Fruit fly (Drosophila melanogaster) whole organism, embryonic: ENCODE results near the gene Aatf.

Experiments
- Antp ChIP-seq: fragments of 200-800 bp; sonication (Bioruptor generic); optimal IDR thresholded peaks from 3 replicates; lab custom pipeline; 2016; ENCODE audit warnings: missing biosample characterization, missing genetic modification characterization
- Atf-2 ChIP-seq: fragments of 200-800 bp; sonication (Bioruptor generic); optimal IDR thresholded peaks from 2 replicates; lab custom pipeline; 2016; ENCODE audit warnings: missing biosample characterization, missing genetic modification characterization
- BtbVII ChIP-seq: fragments of 200-800 bp; sonication (Bioruptor generic); optimal IDR thresholded peaks from 3 replicates; lab custom pipeline; 2017; ENCODE audit warnings: missing biosample characterization, mild to moderate bottlenecking, missing genetic modification characterization
- CG10959 ChIP-seq: fragments of 200-800 bp; sonication (Bioruptor generic); IDR thresholded peaks from 2 replicates; pipeline ENCODE4 v1.3.6; 2022; ENCODE audit warnings: missing biosample characterization, missing genetic modification characterization
- CG11723 ChIP-seq: fragments of 200-800 bp; sonication (Bioruptor generic); optimal IDR thresholded peaks from 2 replicates; lab custom pipeline; 2017; ENCODE audit warnings: missing biosample characterization, mild to moderate bottlenecking, missing genetic modification characterization
- CG12299 ChIP-seq: fragments of 200-800 bp; sonication (Bioruptor generic); optimal IDR thresholded peaks from 2 replicates; lab custom pipeline; 2018; ENCODE audit warnings: missing biosample characterization, mild to moderate bottlenecking, missing genetic modification characterization
- CG12744 ChIP-seq: fragments of 200-800 bp; sonication (Bioruptor generic); optimal IDR thresholded peaks from 2 replicates; lab custom pipeline; 2016; ENCODE audit warnings: missing biosample characterization, missing genetic modification characterization
- CG14860 ChIP-seq: fragments of 200-800 bp; sonication (Bioruptor generic); IDR thresholded peaks from 3 replicates; pipeline ENCODE4 v1.3.6; 2022; ENCODE audit warnings: missing biosample characterization, missing genetic modification characterization; ENCODE audit not compliant: partially characterized antibody
- CG15269 ChIP-seq: fragments of 200-800 bp; sonication (Bioruptor generic); optimal IDR thresholded peaks from 2 replicates; lab custom pipeline; 2018; ENCODE audit warnings: missing biosample characterization, mild to moderate bottlenecking, missing genetic modification characterization, moderate library complexity
- CG15696 ChIP-seq: fragments of 200-800 bp; sonication (Bioruptor generic); optimal IDR thresholded peaks from 2 replicates; lab custom pipeline; 2019; ENCODE audit warnings: missing biosample characterization, mild to moderate bottlenecking, missing genetic modification characterization, moderate library complexity
- CG17359 ChIP-seq: fragments of 200-800 bp; sonication (Bioruptor generic); optimal IDR thresholded peaks from 3 replicates; lab custom pipeline; 2018; ENCODE audit warnings: missing biosample characterization, mild to moderate bottlenecking, missing genetic modification characterization, moderate library complexity
- CG17829 ChIP-seq: fragments of 200-800 bp; optimal IDR thresholded peaks from 2 replicates; lab custom pipeline; 2019; ENCODE audit warnings: missing biosample characterization, mild to moderate bottlenecking, missing genetic modification characterization, moderate library complexity
- CG18262 ChIP-seq: fragments of 200-800 bp; optimal IDR thresholded peaks from 3 replicates; lab custom pipeline; 2019; ENCODE audit warnings: missing biosample characterization, mild to moderate bottlenecking, missing genetic modification characterization, moderate library complexity
- CG42726 ChIP-seq: fragments of 200-800 bp; sonication (Bioruptor generic); IDR thresholded peaks from 2 replicates; pipeline ENCODE4 v1.3.6; 2022; ENCODE audit warnings: missing biosample characterization, missing genetic modification characterization; ENCODE audit not compliant: partially characterized antibody
- CG4360 ChIP-seq: fragments of 200-800 bp; sonication (Bioruptor generic); IDR thresholded peaks from 2 replicates; pipeline ENCODE4 v1.3.6; 2022; ENCODE audit warnings: missing biosample characterization, missing genetic modification characterization
- CG6689 ChIP-seq: fragments of 200-800 bp; sonication (Bioruptor generic); IDR thresholded peaks from 2 replicates; pipeline ENCODE4 v1.3.6; 2022; ENCODE audit warnings: missing biosample characterization, missing genetic modification characterization
- CG6765 ChIP-seq: fragments of 200-800 bp; sonication (Bioruptor generic); optimal IDR thresholded peaks from 3 replicates; lab custom pipeline; 2017; ENCODE audit warnings: missing biosample characterization, mild to moderate bottlenecking, missing genetic modification characterization
- CG6813 ChIP-seq: fragments of 200-800 bp; sonication (Bioruptor generic); optimal IDR thresholded peaks from 2 replicates; lab custom pipeline; 2017; ENCODE audit warnings: missing biosample characterization, missing genetic modification characterization, mild to moderate bottlenecking, moderate library complexity, missing genetic modification reagents
- CG8388 ChIP-seq: fragments of 200-800 bp; sonication (Bioruptor generic); optimal IDR thresholded peaks from 2 replicates; lab custom pipeline; 2019; ENCODE audit warnings: missing biosample characterization, mild to moderate bottlenecking, missing genetic modification characterization, moderate library complexity
- CG9609 ChIP-seq: fragments of 200-800 bp; sonication (Bioruptor generic); optimal IDR thresholded peaks from 3 replicates; lab custom pipeline; 2016; ENCODE audit warnings: missing biosample characterization, missing genetic modification characterization
- CTCF ChIP-seq: fragments of 200-800 bp; sonication (Bioruptor generic); optimal IDR thresholded peaks from 2 replicates; lab custom pipeline; 2017; ENCODE audit warnings: missing biosample characterization, mild to moderate bottlenecking, missing genetic modification characterization, moderate library complexity
- Ets97D ChIP-seq: fragments of 200-800 bp; sonication (Bioruptor generic); optimal IDR thresholded peaks from 3 replicates; lab custom pipeline; 2016; ENCODE audit warnings: missing biosample characterization, missing genetic modification characterization
- GATAe ChIP-seq: fragments of 200-800 bp; sonication (Bioruptor generic); conservative IDR thresholded peaks from 2 replicates; pipeline ENCODE4 v1.3.6; 2022; ENCODE audit warnings: missing biosample characterization, missing genetic modification characterization
- H2.0 ChIP-seq: fragments of 200-800 bp; sonication (Bioruptor generic); IDR thresholded peaks from 2 replicates; pipeline ENCODE4 v1.3.6; 2022; ENCODE audit warnings: missing biosample characterization, missing genetic modification characterization
- HHEX ChIP-seq: fragments of 200-800 bp; sonication (Bioruptor generic); optimal IDR thresholded peaks from 3 replicates; lab custom pipeline; 2017; ENCODE audit warnings: missing biosample characterization, mild to moderate bottlenecking, missing genetic modification characterization, missing genetic modification reagents
- HLH54F ChIP-seq: fragments of 200-800 bp; sonication (Bioruptor generic); optimal IDR thresholded peaks from 3 replicates; lab custom pipeline; 2016; ENCODE audit warnings: missing biosample characterization, missing genetic modification characterization
- Hmx ChIP-seq: fragments of 200-800 bp; sonication (Bioruptor generic); optimal IDR thresholded peaks from 2 replicates; lab custom pipeline; 2016; ENCODE audit warnings: missing biosample characterization, missing genetic modification characterization
- Jarid2 ChIP-seq: fragments of 200-800 bp; sonication (Bioruptor generic); optimal IDR thresholded peaks from 3 replicates; lab custom pipeline; 2017; ENCODE audit warnings: mild to moderate bottlenecking, missing biosample characterization, missing genetic modification reagents, missing genetic modification characterization
- Lpt ChIP-seq: fragments of >200 bp; optimal IDR thresholded peaks from 2 replicates; lab custom pipeline; 2018; ENCODE audit warnings: missing biosample characterization, missing genetic modification characterization
- NC2β ChIP-seq: fragments of 200-800 bp; sonication (Bioruptor generic); optimal IDR thresholded peaks from 2 replicates; lab custom pipeline; 2016; ENCODE audit warnings: missing biosample characterization, missing genetic modification characterization
- Rx ChIP-seq: fragments of 200-800 bp; sonication (Bioruptor generic); IDR thresholded peaks from 2 replicates; pipeline ENCODE4 v1.3.6; 2022; ENCODE audit warnings: missing biosample characterization, missing genetic modification characterization
- Six4 ChIP-seq: fragments of 200-800 bp; sonication (Bioruptor generic); optimal IDR thresholded peaks from 2 replicates; lab custom pipeline; 2016; ENCODE audit warnings: missing biosample characterization, missing genetic modification characterization
- YL-1 ChIP-seq: fragments of 200-800 bp; sonication (Bioruptor generic); optimal IDR thresholded peaks from 3 replicates; lab custom pipeline; 2017; ENCODE audit warnings: missing biosample characterization, mild to moderate bottlenecking, missing genetic modification characterization
- az2 ChIP-seq: fragments of 200-800 bp; sonication (Bioruptor generic); optimal IDR thresholded peaks from 3 replicates; lab custom pipeline; 2016; ENCODE audit warnings: missing biosample characterization, missing genetic modification characterization
- bab2 ChIP-seq: fragments of 200-800 bp; sonication (Bioruptor generic); optimal IDR thresholded peaks from 2 replicates; lab custom pipeline; 2016; ENCODE audit warnings: missing biosample characterization, missing genetic modification characterization
- bowl ChIP-seq: fragments of 200-800 bp; sonication (Bioruptor generic); IDR thresholded peaks from 2 replicates; pipeline ENCODE4 v1.3.6; 2022; ENCODE audit warnings: missing biosample characterization, missing genetic modification characterization
- dmrt99B ChIP-seq: fragments of 200-800 bp; sonication (Bioruptor generic); optimal IDR thresholded peaks from 2 replicates; lab custom pipeline; 2018; ENCODE audit warnings: missing biosample characterization, mild to moderate bottlenecking, missing genetic modification characterization, moderate library complexity
- emc ChIP-seq: fragments of 200-800 bp; sonication (Bioruptor generic); optimal IDR thresholded peaks from 2 replicates; lab custom pipeline; 2016; ENCODE audit warnings: missing biosample characterization, missing genetic modification characterization
- fd96Cb ChIP-seq: fragments of 200-800 bp; sonication (Bioruptor generic); optimal IDR thresholded peaks from 2 replicates; lab custom pipeline; 2018; ENCODE audit warnings: missing biosample characterization, mild to moderate bottlenecking, missing genetic modification characterization, moderate library complexity
- grau ChIP-seq: fragments of 200-800 bp; optimal IDR thresholded peaks from 3 replicates; lab custom pipeline; 2019; ENCODE audit warnings: missing biosample characterization, mild to moderate bottlenecking, missing genetic modification characterization, moderate library complexity
- ham ChIP-seq: fragments of 200-800 bp; sonication (Bioruptor generic); IDR thresholded peaks from 2 replicates; pipeline ENCODE4 v1.3.6; 2022; ENCODE audit warnings: missing biosample characterization, missing genetic modification characterization
- ken ChIP-seq: fragments of 200-800 bp; sonication (Bioruptor generic); IDR thresholded peaks from 3 replicates; pipeline ENCODE4 v1.3.6; 2022; ENCODE audit warnings: missing biosample characterization, missing genetic modification characterization
- lov ChIP-seq, 2 experiments: fragments of 200-800 bp in 1 of 2; fragments of >200 bp in 1 of 2; sonication (Bioruptor generic) in 1 of 2; IDR thresholded peaks in 1 of 2; optimal IDR thresholded peaks in 1 of 2; 2 replicates in 1 of 2; 3 replicates in 1 of 2; pipeline versions ENCODE4 v1.3.6 to Lab custom; 2017 to 2022; ENCODE audit warnings: missing biosample characterization in 1 of 2, missing genetic modification characterization in 1 of 2
- nmo ChIP-seq: fragments of 200-800 bp; sonication (Bioruptor generic); optimal IDR thresholded peaks from 2 replicates; lab custom pipeline; 2018; ENCODE audit warnings: missing biosample characterization, mild to moderate bottlenecking, missing genetic modification characterization, moderate library complexity
- p53 ChIP-seq: fragments of 200-800 bp; sonication (Bioruptor generic); optimal IDR thresholded peaks from 2 replicates; lab custom pipeline; 2016; ENCODE audit warnings: missing biosample characterization, missing genetic modification characterization
- schlank ChIP-seq: fragments of 200-800 bp; sonication (Bioruptor generic); optimal IDR thresholded peaks from 2 replicates; lab custom pipeline; 2018; ENCODE audit warnings: missing biosample characterization, mild to moderate bottlenecking, missing genetic modification characterization
- sisA ChIP-seq: fragments of 200-800 bp; sonication (Bioruptor generic); IDR thresholded peaks from 2 replicates; pipeline ENCODE4 v1.3.6; 2022; ENCODE audit warnings: missing biosample characterization, missing genetic modification characterization
- sug ChIP-seq: fragments of 200-800 bp; optimal IDR thresholded peaks from 2 replicates; lab custom pipeline; 2019; ENCODE audit warnings: missing biosample characterization, mild to moderate bottlenecking, missing genetic modification characterization, moderate library complexity
- tio ChIP-seq: fragments of 200-800 bp; sonication (Bioruptor generic); optimal IDR thresholded peaks from 2 replicates; lab custom pipeline; 2017; ENCODE audit warnings: missing biosample characterization, missing genetic modification characterization, inconsistent platforms
- vfl ChIP-seq: fragments of 200-800 bp; sonication (Bioruptor generic); optimal IDR thresholded peaks from 2 replicates; lab custom pipeline; 2016; ENCODE audit warnings: missing biosample characterization, missing genetic modification characterization
- vvl ChIP-seq: fragments of 200-800 bp; sonication (Bioruptor generic); IDR thresholded peaks from 2 replicates; pipeline ENCODE4 v1.3.6; 2022; ENCODE audit warnings: missing biosample characterization, missing genetic modification characterization
- zf30C ChIP-seq: fragments of 200-800 bp; sonication (Bioruptor generic); optimal IDR thresholded peaks from 3 replicates; lab custom pipeline; 2018; ENCODE audit warnings: missing biosample characterization, mild to moderate bottlenecking, missing genetic modification characterization

Gene Aatf

DNA sequence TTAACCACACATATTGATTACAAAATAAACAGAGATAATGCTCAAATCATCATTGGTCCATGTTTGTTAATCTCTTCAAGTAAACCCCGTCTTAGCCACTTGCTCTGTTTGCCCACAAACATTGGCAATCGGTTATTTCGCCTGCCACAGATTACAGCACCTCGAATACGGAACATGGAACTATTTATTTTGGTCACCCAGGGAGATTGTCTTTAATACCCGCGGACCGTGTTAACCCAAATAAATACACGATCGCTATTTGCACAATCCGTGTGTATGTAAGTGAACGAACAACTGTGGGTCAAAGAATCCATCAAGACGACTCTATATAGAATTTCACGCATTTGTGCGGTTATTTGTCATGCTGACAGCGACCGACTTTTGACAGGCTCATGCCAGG is 16.7 kb upstream of the Aatf start (continued):
- TF ChIP-seq Hmx (GFP tag; lab: Kevin White, UChicago) (no peak), grau (tag; lab: Kevin White, UChicago) (no peak), CTCF (no peak), CG11723 (no peak), YL-1 (GFP tag; lab: Kevin White, UChicago) (no peak), az2 (GFP tag; lab: Kevin White, UChicago) (no peak), Six4 (GFP tag; lab: Kevin White, UChicago) (no peak), CG4360 (peak; percentile 45), HHEX (GFP tag; lab: Kevin White, UChicago) (no peak), CG6813 (GFP tag; lab: Kevin White, UChicago) (peak; percentile 82), CG42726 (GFP tag; lab: Robert Waterston, UW) (no peak), Lpt (GFP tag; lab: Kevin White, UChicago) (no peak), sisA (no peak), CG15269 (no peak), CG12299 (tag; lab: Kevin White, UChicago) (no peak), ken (no peak), CG17359 (tag; lab: Kevin White, UChicago) (no peak), NC2β (peak; percentile 54), HLH54F (GFP tag; lab: Kevin White, UChicago) (no peak), CG15696 (tag; lab: Kevin White, UChicago) (peak; percentile 91), Jarid2 (no peak), lov (optimal IDR thresholded peaks at IDR 0.05; lab: Kevin White, UChicago) (no peak), lov (GFP tag; IDR thresholded peaks at IDR 0.05; lab: Robert Waterston, UW) (0 out of 3 replicates have a peak, but pooled peaks have one; percentile 59), CG8388 (GFP tag; lab: Kevin White, UChicago) (no peak), GATAe (GFP tag; lab: Robert Waterston, UW) (no peak), dmrt99B (tag; lab: Kevin White, UChicago) (no peak), CG6689 (GFP tag; lab: Robert Waterston, UW) (no peak), zf30C (GFP tag; lab: Kevin White, UChicago) (no peak), CG9609 (no peak), bowl (GFP tag; lab: Robert Waterston, UW) (no peak), Antp (GFP tag; lab: Kevin White, UChicago) (no peak), CG14860 (GFP tag; lab: Robert Waterston, UW) (no peak), bab2 (GFP tag; lab: Kevin White, UChicago) (peak; percentile 54), Rx (GFP tag; lab: Robert Waterston, UW) (no peak), vvl (GFP tag; lab: Robert Waterston, UW) (no peak), fd96Cb (tag; lab: Kevin White, UChicago) (peak; percentile 6), Atf-2 (GFP tag; lab: Kevin White, UChicago) (no peak), CG12744 (GFP tag; lab: Kevin White, UChicago) (peak; percentile 40), CG17829 (no peak), Ets97D (GFP tag; lab: Kevin White, UChicago) (no peak), sug (no peak), p53 (GFP tag; lab: Kevin White, UChicago) (no peak), emc (GFP tag; lab: Kevin White, UChicago) (no peak), schlank (no peak), CG18262 (peak; percentile 43), CG6765 (GFP tag; lab: Kevin White, UChicago) (no peak), tio (GFP tag; lab: Kevin White, UChicago) (peak; percentile 3), H2.0 (GFP tag; lab: Robert Waterston, UW) (no peak), BtbVII (GFP tag; lab: Kevin White, UChicago) (no peak), vfl (GFP tag; lab: Kevin White, UChicago) (no peak), ham (no peak), nmo (GFP tag; lab: Kevin White, UChicago) (no peak), CG10959 (GFP tag; lab: Robert Waterston, UW) (0 out of 2 replicates have a peak, but pooled peaks have one; percentile 7)
